Fruit fly (Drosophila melanogaster) whole organism, embryonic: ENCODE measurements around the gene gpp.

Experiments
- BEAF-32 ChIP-seq: fragments of 200-800 bp; sonication (Bioruptor generic); optimal IDR thresholded peaks from 3 replicates; lab custom pipeline; 2017; ENCODE audit warnings: missing biosample characterization, missing genetic modification characterization, mild to moderate bottlenecking, moderate library complexity, missing genetic modification reagents
- CG10267 ChIP-seq: fragments of 200-800 bp; sonication (Bioruptor generic); optimal IDR thresholded peaks from 2 replicates; lab custom pipeline; 2018; ENCODE audit warnings: missing biosample characterization, mild to moderate bottlenecking, missing genetic modification characterization, moderate library complexity
- CG10979 ChIP-seq: fragments of 200-800 bp; sonication (Bioruptor generic); optimal IDR thresholded peaks from 2 replicates; lab custom pipeline; 2018; ENCODE audit warnings: missing biosample characterization, mild to moderate bottlenecking, missing genetic modification characterization, moderate library complexity
- CG12391 ChIP-seq: fragments of 200-800 bp; sonication (Bioruptor generic); optimal IDR thresholded peaks from 3 replicates; lab custom pipeline; 2018; ENCODE audit warnings: missing biosample characterization, mild to moderate bottlenecking, missing genetic modification characterization, moderate library complexity
- CG13775 ChIP-seq: fragments of 200-800 bp; sonication (Bioruptor generic); optimal IDR thresholded peaks from 3 replicates; lab custom pipeline; 2017; ENCODE audit warnings: missing biosample characterization, mild to moderate bottlenecking, missing genetic modification characterization
- CG1602 ChIP-seq: fragments of 200-800 bp; sonication (Bioruptor generic); optimal IDR thresholded peaks from 3 replicates; lab custom pipeline; 2016; ENCODE audit warnings: missing biosample characterization, missing genetic modification characterization
- CG16815 ChIP-seq: fragments of 200-800 bp; sonication (Bioruptor generic); optimal IDR thresholded peaks from 3 replicates; lab custom pipeline; 2017; ENCODE audit warnings: missing biosample characterization, mild to moderate bottlenecking, missing genetic modification characterization
- CG16863 ChIP-seq: fragments of 200-800 bp; sonication (Bioruptor generic); optimal IDR thresholded peaks from 3 replicates; lab custom pipeline; 2016; ENCODE audit warnings: missing biosample characterization, missing genetic modification characterization
- CG17361 ChIP-seq: fragments of 200-800 bp; sonication (Bioruptor generic); IDR thresholded peaks from 3 replicates; pipeline ENCODE4 v1.3.6; 2022; ENCODE audit warnings: missing biosample characterization, missing genetic modification characterization
- CG18262 ChIP-seq: fragments of 200-800 bp; optimal IDR thresholded peaks from 3 replicates; lab custom pipeline; 2019; ENCODE audit warnings: missing biosample characterization, mild to moderate bottlenecking, missing genetic modification characterization, moderate library complexity
- CG2202 ChIP-seq: fragments of 200-800 bp; sonication (Bioruptor generic); optimal IDR thresholded peaks from 2 replicates; lab custom pipeline; 2018; ENCODE audit warnings: missing biosample characterization, mild to moderate bottlenecking, missing genetic modification characterization
- CG30403 ChIP-seq: fragments of 200-800 bp; sonication (Bioruptor generic); optimal IDR thresholded peaks from 3 replicates; lab custom pipeline; 2016; ENCODE audit warnings: missing biosample characterization, missing genetic modification characterization
- CG31441 ChIP-seq: fragments of 200-800 bp; sonication (Bioruptor generic); IDR thresholded peaks from 2 replicates; pipeline ENCODE4 v1.3.6; 2022; ENCODE audit warnings: missing biosample characterization, missing genetic modification characterization
- CG4424 ChIP-seq: fragments of 200-800 bp; sonication (Bioruptor generic); optimal IDR thresholded peaks from 3 replicates; lab custom pipeline; 2016; ENCODE audit warnings: missing biosample characterization, missing genetic modification characterization
- CG7372 ChIP-seq: fragments of 200-800 bp; sonication (Bioruptor generic); IDR thresholded peaks from 2 replicates; pipeline ENCODE4 v1.3.6; 2022; ENCODE audit warnings: missing biosample characterization, missing genetic modification characterization
- CG9727 ChIP-seq: fragments of 200-800 bp; sonication (Bioruptor generic); optimal IDR thresholded peaks from 3 replicates; lab custom pipeline; 2017; ENCODE audit warnings: missing biosample characterization, mild to moderate bottlenecking, missing genetic modification characterization
- CoRest ChIP-seq: fragments of 200-800 bp; sonication (Bioruptor generic); optimal IDR thresholded peaks from 3 replicates; lab custom pipeline; 2018; ENCODE audit warnings: missing biosample characterization, mild to moderate bottlenecking, missing genetic modification characterization, moderate library complexity
- D19A ChIP-seq: fragments of 200-800 bp; optimal IDR thresholded peaks from 3 replicates; lab custom pipeline; 2019; ENCODE audit warnings: missing biosample characterization, mild to moderate bottlenecking, missing genetic modification characterization, moderate library complexity
- Drgx ChIP-seq: fragments of 200-800 bp; sonication (Bioruptor generic); IDR thresholded peaks from 2 replicates; pipeline ENCODE4 v1.3.6; 2022; ENCODE audit warnings: missing biosample characterization, missing genetic modification characterization
- GATAe ChIP-seq: fragments of 200-800 bp; sonication (Bioruptor generic); conservative IDR thresholded peaks from 2 replicates; pipeline ENCODE4 v1.3.6; 2022; ENCODE audit warnings: missing biosample characterization, missing genetic modification characterization
- PHDP ChIP-seq: fragments of 200-800 bp; sonication (Bioruptor generic); optimal IDR thresholded peaks from 3 replicates; lab custom pipeline; 2018; ENCODE audit warnings: missing biosample characterization, mild to moderate bottlenecking, missing genetic modification characterization, moderate library complexity
- Six4 ChIP-seq: fragments of 200-800 bp; sonication (Bioruptor generic); optimal IDR thresholded peaks from 2 replicates; lab custom pipeline; 2016; ENCODE audit warnings: missing biosample characterization, missing genetic modification characterization
- Sox100B ChIP-seq: fragments of 200-800 bp; sonication (Bioruptor generic); optimal IDR thresholded peaks from 3 replicates; lab custom pipeline; 2018; ENCODE audit warnings: missing biosample characterization, mild to moderate bottlenecking, missing genetic modification characterization
- Xrp1 ChIP-seq: fragments of 200-800 bp; sonication (Bioruptor generic); IDR thresholded peaks from 2 replicates; pipeline ENCODE4 v1.3.6; 2022; ENCODE audit warnings: missing biosample characterization, missing genetic modification characterization
- az2 ChIP-seq: fragments of 200-800 bp; sonication (Bioruptor generic); optimal IDR thresholded peaks from 3 replicates; lab custom pipeline; 2016; ENCODE audit warnings: missing biosample characterization, missing genetic modification characterization
- bsh ChIP-seq, 2 experiments: fragments of 200-800 bp; sonication (Bioruptor generic); optimal IDR thresholded peaks; 2 replicates each; lab custom pipeline; 2017 to 2018; ENCODE audit warnings: mild to moderate bottlenecking in 2 of 2, missing biosample characterization in 2 of 2, missing genetic modification characterization in 2 of 2, moderate library complexity in 1 of 2
- cato ChIP-seq: fragments of 200-800 bp; sonication (Bioruptor generic); optimal IDR thresholded peaks from 2 replicates; lab custom pipeline; 2016; ENCODE audit warnings: missing biosample characterization, missing genetic modification characterization, borderline replicate concordance
- chif ChIP-seq, 2 experiments: fragments of 200-800 bp; sonication (Bioruptor generic); optimal IDR thresholded peaks; 3 replicates each; lab custom pipeline; 2016; ENCODE audit warnings: missing biosample characterization in 2 of 2, missing genetic modification characterization in 2 of 2
- dmrt99B ChIP-seq: fragments of 200-800 bp; sonication (Bioruptor generic); optimal IDR thresholded peaks from 2 replicates; lab custom pipeline; 2018; ENCODE audit warnings: missing biosample characterization, mild to moderate bottlenecking, missing genetic modification characterization, moderate library complexity
- esg ChIP-seq: fragments of 200-800 bp; sonication (Bioruptor generic); conservative IDR thresholded peaks from 2 replicates; pipeline ENCODE4 v1.3.6; 2022; ENCODE audit warnings: missing biosample characterization, missing genetic modification characterization
- fd96Cb ChIP-seq: fragments of 200-800 bp; sonication (Bioruptor generic); optimal IDR thresholded peaks from 2 replicates; lab custom pipeline; 2018; ENCODE audit warnings: missing biosample characterization, mild to moderate bottlenecking, missing genetic modification characterization, moderate library complexity
- grn ChIP-seq: fragments of 200-800 bp; sonication (Bioruptor generic); optimal IDR thresholded peaks from 3 replicates; lab custom pipeline; 2017; ENCODE audit warnings: missing biosample characterization, missing genetic modification characterization
- jing ChIP-seq: fragments of 200-800 bp; sonication (Bioruptor generic); optimal IDR thresholded peaks from 2 replicates; lab custom pipeline; 2018; ENCODE audit warnings: missing biosample characterization, mild to moderate bottlenecking, missing genetic modification characterization
- mld ChIP-seq: fragments of 200-800 bp; sonication (Bioruptor generic); IDR thresholded peaks from 3 replicates; pipeline ENCODE4 v1.3.6; 2022; ENCODE audit warnings: missing biosample characterization, missing genetic modification characterization; ENCODE audit not compliant: partially characterized antibody
- nmo ChIP-seq: fragments of 200-800 bp; sonication (Bioruptor generic); optimal IDR thresholded peaks from 2 replicates; lab custom pipeline; 2018; ENCODE audit warnings: missing biosample characterization, mild to moderate bottlenecking, missing genetic modification characterization, moderate library complexity
- onecut ChIP-seq: fragments of 200-800 bp; sonication (Bioruptor generic); IDR thresholded peaks from 2 replicates; pipeline ENCODE4 v1.3.6; 2022; ENCODE audit warnings: missing biosample characterization, missing genetic modification characterization
- pan ChIP-seq, 4 experiments: fragments of >200 bp in 3 of 4; fragments of 200-800 bp in 1 of 4; sonication (Bioruptor generic) in 1 of 4; optimal IDR thresholded peaks in 3 of 4; IDR thresholded peaks in 1 of 4; 2 replicates each; pipeline versions ENCODE4 v1.3.6 to Lab custom; 2017 to 2022; ENCODE audit warnings: missing biosample characterization in 2 of 4, missing genetic modification characterization in 2 of 4, mixed read lengths in 1 of 4
- phol ChIP-seq: fragments of 200-800 bp; sonication (Bioruptor generic); optimal IDR thresholded peaks from 3 replicates; lab custom pipeline; 2018; ENCODE audit warnings: missing biosample characterization, mild to moderate bottlenecking, missing genetic modification characterization, moderate library complexity
- row ChIP-seq: fragments of 200-800 bp; sonication (Bioruptor generic); IDR thresholded peaks from 3 replicates; pipeline ENCODE4 v1.3.6; 2022; ENCODE audit warnings: missing biosample characterization, missing genetic modification characterization
- sc ChIP-seq, 3 experiments: fragments of >200 bp in 2 of 3; fragments of 200-800 bp in 1 of 3; sonication (Bioruptor generic) in 1 of 3; optimal IDR thresholded peaks; 2 replicates in 2 of 3; 3 replicates in 1 of 3; lab custom pipeline; 2017; ENCODE audit warnings: mild to moderate bottlenecking in 1 of 3, missing biosample characterization in 1 of 3, missing genetic modification characterization in 1 of 3, missing genetic modification reagents in 1 of 3
- sens ChIP-seq: fragments of 200-800 bp; sonication (Bioruptor generic); peaks from one replicate; lab custom pipeline; 2016; ENCODE audit warnings: missing biosample characterization, missing genetic modification characterization
- slbo ChIP-seq: fragments of 200-800 bp; sonication (Bioruptor generic); IDR thresholded peaks from 2 replicates; pipeline ENCODE4 v1.3.6; 2022; ENCODE audit warnings: missing biosample characterization, missing genetic modification characterization
- tio ChIP-seq: fragments of 200-800 bp; sonication (Bioruptor generic); optimal IDR thresholded peaks from 2 replicates; lab custom pipeline; 2017; ENCODE audit warnings: missing biosample characterization, missing genetic modification characterization, inconsistent platforms
- unpg ChIP-seq: fragments of 200-800 bp; sonication (Bioruptor generic); optimal IDR thresholded peaks from 3 replicates; lab custom pipeline; 2018; ENCODE audit warnings: missing biosample characterization, mild to moderate bottlenecking, missing genetic modification characterization, moderate library complexity
- z ChIP-seq: fragments of 200-800 bp; sonication (Bioruptor generic); IDR thresholded peaks from 3 replicates; pipeline ENCODE4 v1.3.6; 2022; ENCODE audit warnings: missing biosample characterization, missing genetic modification characterization

gpp gene

DNA sequence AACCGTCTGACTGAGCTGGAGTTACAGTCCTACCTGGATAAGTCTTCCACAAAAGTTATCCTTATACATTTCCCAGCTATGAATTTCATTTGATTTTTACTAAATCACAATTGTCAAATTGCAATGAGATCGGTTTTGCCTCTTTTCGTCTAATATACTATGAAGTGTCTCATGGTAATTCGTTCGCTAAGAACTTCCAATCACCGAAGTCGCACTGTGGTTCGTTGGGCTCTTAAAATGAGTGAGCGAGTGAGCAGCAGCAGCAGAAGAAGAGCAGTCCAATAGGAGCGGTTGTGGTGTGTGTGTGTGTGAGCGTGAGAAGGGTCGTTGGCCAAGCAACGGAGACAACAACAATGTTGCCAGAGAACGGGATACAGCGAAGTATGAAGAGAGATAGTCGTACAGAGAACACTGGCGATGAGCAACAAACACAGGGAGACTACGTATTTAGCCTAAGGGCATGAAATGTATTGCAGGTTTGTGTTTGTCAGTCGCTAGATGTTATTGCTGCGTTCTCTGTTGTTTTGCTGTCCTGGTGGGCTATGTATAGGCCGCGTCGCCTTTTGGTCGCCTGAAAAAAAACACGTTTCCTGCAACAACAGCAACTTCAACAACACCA, 17.4 kb downstream of the gpp start (continued):
- TF ChIP-seq az2 (GFP tag; lab: Kevin White, UChicago) (peak; percentile 93), jing (GFP tag; lab: Kevin White, UChicago) (peak; percentile 83), grn (peak; percentile 9), mld (no peak; the same call in 2 of the 3 replicates), slbo (GFP tag; lab: Robert Waterston, UW) (peak; percentile 92)

DNA sequence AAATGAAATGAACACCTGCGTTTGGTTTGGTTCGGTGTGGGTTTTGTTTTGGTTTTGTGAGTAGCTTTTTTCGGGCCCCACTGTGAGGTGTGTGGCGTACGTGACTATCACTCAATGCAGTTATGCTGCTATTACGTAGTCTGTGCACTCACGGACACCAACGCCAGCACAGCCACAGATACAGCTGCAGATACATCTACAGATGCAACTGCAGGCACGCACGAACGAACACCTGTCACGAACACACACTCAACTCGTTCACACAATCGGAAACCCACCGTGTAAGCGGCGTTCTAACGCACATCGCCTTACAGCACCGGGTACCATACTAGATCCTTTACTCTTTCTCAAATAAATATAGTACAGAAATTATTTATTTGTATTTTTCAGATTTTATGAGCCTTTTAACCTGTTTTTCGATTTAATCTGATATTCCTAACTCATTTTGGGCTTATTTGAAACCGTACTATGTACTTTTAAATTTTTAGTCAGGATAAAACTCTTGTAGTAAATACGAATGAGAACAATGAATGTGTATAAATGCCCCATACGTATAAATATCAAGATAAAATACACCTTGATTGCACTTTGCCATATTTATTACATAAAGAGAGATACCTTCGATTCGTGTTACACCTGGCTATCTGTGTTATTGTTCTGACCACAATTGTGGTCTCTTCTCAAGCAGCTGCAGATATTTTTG, 18.9 kb downstream of the gpp start:
- no peak for TF ChIP-seq sc (optimal IDR thresholded peaks at IDR 0.05; lab: Kevin White, UChicago)
- TF ChIP-seq sc (GFP tag; optimal IDR thresholded peaks at IDR 0.05; lab: Kevin White, UChicago), result peak; percentile 35
- TF ChIP-seq BEAF-32, result peak; percentile 7
- TF ChIP-seq esg (GFP tag; lab: Robert Waterston, UW), result 0 out of 2 replicates have a peak, but pooled peaks have one; percentile 5
- peak; percentile 57 for TF ChIP-seq CG10979
- TF ChIP-seq CG16863, result no peak
- peak; percentile 8 for TF ChIP-seq dmrt99B
- peak; percentile 17; the same call in 1 of the 2 replicates for TF ChIP-seq Xrp1 (GFP tag; lab: Robert Waterston, UW)
- peak; percentile 18 for TF ChIP-seq fd96Cb
- TF ChIP-seq Six4, result peak; percentile 2
- peak; percentile 10 for TF ChIP-seq CG16815
- TF ChIP-seq onecut (GFP tag; lab: Robert Waterston, UW), result no peak
- TF ChIP-seq nmo (GFP tag; lab: Kevin White, UChicago), result peak; percentile 49
- peak in 1 of 2 experiments; percentile 17 for TF ChIP-seq chif (GFP tag; optimal IDR thresholded peaks at IDR 0.05; lab: Kevin White, UChicago)
- TF ChIP-seq tio, result peak; percentile 3
- TF ChIP-seq D19A (tag; lab: Kevin White, UChicago), result peak; percentile 49
- peak; percentile 33; the same call in 1 of the 2 replicates for TF ChIP-seq CG31441 (GFP tag; lab: Robert Waterston, UW)
- TF ChIP-seq CoRest (tag; lab: Kevin White, UChicago), result no peak
- TF ChIP-seq CG7372 (GFP tag; lab: Robert Waterston, UW), result no peak
- TF ChIP-seq z (GFP tag; lab: Robert Waterston, UW), result 0 out of 3 replicates have a peak, but pooled peaks have one; percentile 10
- peak; percentile 1 for TF ChIP-seq CG13775 (GFP tag; lab: Kevin White, UChicago)
- TF ChIP-seq pan (optimal IDR thresholded peaks at IDR 0.05; lab: Kevin White, UChicago), result no peak
- peak in 1 of 2 experiments; percentile 21 for TF ChIP-seq pan (GFP tag; optimal IDR thresholded peaks at IDR 0.05 in 1 of 2, IDR thresholded peaks at IDR 0.05 in 1 of 2)
- TF ChIP-seq CG4424 (GFP tag; lab: Kevin White, UChicago), result peak; percentile 20
- peak; percentile 71 for TF ChIP-seq CG18262
- no peak for TF ChIP-seq GATAe (GFP tag; lab: Robert Waterston, UW)
- peak; percentile 26 for TF ChIP-seq CG30403 (GFP tag; lab: Kevin White, UChicago)
- peak; percentile 26 for TF ChIP-seq Sox100B
- TF ChIP-seq CG10267, result peak; percentile 32
- TF ChIP-seq CG9727 (GFP tag; lab: Kevin White, UChicago), result peak; percentile 52
- TF ChIP-seq sens (GFP tag; lab: Kevin White, UChicago), result peak; percentile 93
- peak; percentile 36 to 47 for TF ChIP-seq bsh (GFP tag; optimal IDR thresholded peaks at IDR 0.05; lab: Kevin White, UChicago)
- peak; percentile 11; the same call in 1 of the 2 replicates for TF ChIP-seq Drgx (GFP tag; lab: Robert Waterston, UW)
- TF ChIP-seq CG17361 (GFP tag; lab: Robert Waterston, UW), result peak; percentile 47; the same call in 2 of the 3 replicates
- peak; percentile 11 for TF ChIP-seq CG12391 (tag; lab: Kevin White, UChicago)
- TF ChIP-seq row (GFP tag; lab: Robert Waterston, UW), result 0 out of 3 replicates have a peak, but pooled peaks have one; percentile 22
- TF ChIP-seq phol (tag; lab: Kevin White, UChicago), result peak; percentile 52
- no peak for TF ChIP-seq cato
- TF ChIP-seq CG2202 (tag; lab: Kevin White, UChicago), result peak; percentile 18
- peak; percentile 32 for TF ChIP-seq PHDP
- TF ChIP-seq CG1602 (GFP tag; lab: Kevin White, UChicago), result peak; percentile 35
- TF ChIP-seq unpg (GFP tag; lab: Kevin White, UChicago), result peak; percentile 14
